Fruit fly (Drosophila melanogaster) whole organism: ENCODE data around the gene CG5835.

Source experiments
- CG8478 ChIP-seq: fragments of >200 bp; optimal IDR thresholded peaks from 2 replicates; lab custom pipeline; 2018; ENCODE audit warnings: inconsistent platforms
- psq ChIP-seq: fragments of >200 bp; optimal IDR thresholded peaks from 2 replicates; lab custom pipeline; 2017
- usp ChIP-seq: fragments of >200 bp; optimal IDR thresholded peaks from 2 replicates; lab custom pipeline; 2017; ENCODE audit warnings: missing biosample characterization, missing genetic modification characterization, mixed read lengths

DNA sequence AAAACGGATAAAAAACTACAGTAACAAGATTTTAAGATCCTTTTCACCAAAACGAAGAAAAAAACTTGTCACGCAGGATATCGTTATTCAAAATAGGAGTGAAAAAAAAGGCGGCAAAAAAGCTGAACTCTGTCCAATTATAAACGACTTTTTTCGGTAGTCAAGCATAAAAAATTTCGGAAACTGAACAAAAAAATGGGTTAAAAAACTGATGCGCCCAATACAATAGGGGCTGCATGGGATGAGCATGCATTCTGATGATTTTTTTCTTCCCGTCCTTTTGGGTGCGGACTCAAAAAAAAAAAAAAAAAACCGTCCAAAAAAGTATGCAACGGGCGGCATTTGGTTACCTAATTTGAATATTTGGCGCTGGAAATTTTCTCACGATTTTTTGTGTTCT, 21.0 kb upstream of the CG5835 start:
- TF ChIP-seq CG8478 (lab: Kevin White, UChicago) (no peak), usp (GFP tag; lab: Kevin White, UChicago) (no peak), psq (no peak)
